Fruit fly (Drosophila melanogaster) whole organism, adult: ENCODE results near the gene CstF50.

Experiments used
- CG11617 ChIP-seq: fragments of 200-800 bp; sonication (Bioruptor generic); optimal IDR thresholded peaks from 2 replicates; lab custom pipeline; 2017; ENCODE audit warnings: mild to moderate bottlenecking, missing biosample characterization, missing genetic modification reagents, missing genetic modification characterization
- CG12768 ChIP-seq: fragments of 200-800 bp; sonication (Bioruptor generic); optimal IDR thresholded peaks from 2 replicates; lab custom pipeline; 2017; ENCODE audit warnings: missing biosample characterization, missing genetic modification characterization, mild to moderate bottlenecking, moderate library complexity, missing genetic modification reagents
- CG14711 ChIP-seq: fragments of 200-800 bp; sonication (Bioruptor generic); optimal IDR thresholded peaks from 2 replicates; lab custom pipeline; 2018; ENCODE audit warnings: missing biosample characterization, mild to moderate bottlenecking, missing genetic modification characterization, moderate library complexity
- CG1620 ChIP-seq: fragments of 200-800 bp; sonication (Bioruptor generic); optimal IDR thresholded peaks from 2 replicates; lab custom pipeline; 2016; ENCODE audit warnings: missing biosample characterization, missing genetic modification characterization
- CG33017 ChIP-seq: fragments of 200-800 bp; sonication (Bioruptor generic); optimal IDR thresholded peaks from 2 replicates; lab custom pipeline; 2018; ENCODE audit warnings: missing biosample characterization, mild to moderate bottlenecking, missing genetic modification characterization, moderate library complexity
- CG5204 ChIP-seq: fragments of 200-800 bp; sonication (Bioruptor generic); optimal IDR thresholded peaks from 2 replicates; lab custom pipeline; 2016; ENCODE audit warnings: missing biosample characterization, missing genetic modification characterization
- CG7045 ChIP-seq: fragments of 200-800 bp; sonication (Bioruptor generic); optimal IDR thresholded peaks from 2 replicates; lab custom pipeline; 2017; ENCODE audit warnings: missing biosample characterization, mild to moderate bottlenecking, missing genetic modification characterization
- CG7101 ChIP-seq: fragments of 200-800 bp; sonication (Bioruptor generic); optimal IDR thresholded peaks from 2 replicates; lab custom pipeline; 2018; ENCODE audit warnings: missing biosample characterization, mild to moderate bottlenecking, missing genetic modification characterization, moderate library complexity
- Clk ChIP-seq: fragments of 200-800 bp; sonication (Bioruptor generic); optimal IDR thresholded peaks from 2 replicates; lab custom pipeline; 2017; ENCODE audit warnings: missing biosample characterization, missing genetic modification characterization
- Crg-1 ChIP-seq: fragments of 200-800 bp; sonication (Bioruptor generic); optimal IDR thresholded peaks from 2 replicates; lab custom pipeline; 2016; ENCODE audit warnings: missing biosample characterization, missing genetic modification characterization
- Hr96 ChIP-seq: fragments of 200-800 bp; sonication (Bioruptor generic); optimal IDR thresholded peaks from 2 replicates; lab custom pipeline; 2016; ENCODE audit warnings: missing biosample characterization, missing genetic modification characterization
- Mnt ChIP-seq: fragments of 200-800 bp; sonication (Bioruptor generic); optimal IDR thresholded peaks from 2 replicates; lab custom pipeline; 2016; ENCODE audit warnings: missing biosample characterization, mild to moderate bottlenecking, missing genetic modification characterization
- bab1 ChIP-seq: fragments of 200-800 bp; sonication (Bioruptor generic); optimal IDR thresholded peaks from 3 replicates; lab custom pipeline; 2019; ENCODE audit warnings: missing biosample characterization, mild to moderate bottlenecking, missing genetic modification characterization, moderate library complexity
- cic ChIP-seq: fragments of 200-800 bp; sonication (Bioruptor generic); optimal IDR thresholded peaks from 2 replicates; lab custom pipeline; 2017; ENCODE audit warnings: missing biosample characterization, mild to moderate bottlenecking, missing genetic modification characterization, moderate library complexity
- cnc ChIP-seq, 2 experiments: fragments of >200 bp; optimal IDR thresholded peaks; 2 replicates each; lab custom pipeline; 2017
- kay ChIP-seq: fragments of 200-800 bp; sonication (Bioruptor generic); peaks from one replicate; lab custom pipeline; 2016; ENCODE audit warnings: missing biosample characterization, missing genetic modification characterization, borderline replicate concordance
- ovo ChIP-seq: fragments of 200-800 bp; sonication (Bioruptor generic); optimal IDR thresholded peaks from 2 replicates; lab custom pipeline; 2016; ENCODE audit warnings: missing biosample characterization, missing genetic modification characterization
- pad ChIP-seq: fragments of 200-800 bp; sonication (Bioruptor generic); optimal IDR thresholded peaks from 3 replicates; lab custom pipeline; 2017; ENCODE audit warnings: missing biosample characterization, missing genetic modification characterization, mild to moderate bottlenecking, moderate library complexity, missing genetic modification reagents
- tj ChIP-seq: fragments of 200-800 bp; sonication (Bioruptor generic); optimal IDR thresholded peaks from 3 replicates; lab custom pipeline; 2017; ENCODE audit warnings: missing biosample characterization, mild to moderate bottlenecking, missing genetic modification characterization, moderate library complexity
- toe ChIP-seq: fragments of 200-800 bp; sonication (Bioruptor generic); optimal IDR thresholded peaks from 2 replicates; lab custom pipeline; 2016; ENCODE audit warnings: missing biosample characterization, missing genetic modification characterization

The CstF50 gene

dm6 chr3R:31736776-31737175 is at the start of gene CstF50, which contains the start of gene CG11563:
TSS of gene CstF50 (minus strand) at chr3R:31736963.
TSS of gene CG11563 (plus strand) at chr3R:31737035.
- TF ChIP-seq cic (GFP tag; lab: Kevin White, UChicago) (peak; percentile 6), CG7045 (GFP tag; lab: Kevin White, UChicago) (no peak), ovo (GFP tag; lab: Kevin White, UChicago) (no peak), Mnt (GFP tag; lab: Kevin White, UChicago) (peak; percentile 98), CG33017 (no peak), CG11617 (no peak), bab1 (peak; percentile 59), CG14711 (tag; lab: Kevin White, UChicago) (no peak), pad (GFP tag; lab: Kevin White, UChicago) (no peak), cnc (optimal IDR thresholded peaks at IDR 0.05; lab: Kevin White, UChicago) (no peak), tj (no peak)

dm6 chr3R:31777482-31778165 is 40.9 kb upstream of the CstF50 start:
- TF ChIP-seq bab1 (no peak), kay (peak; percentile 8), cic (GFP tag; lab: Kevin White, UChicago) (peak; percentile 39), Mnt (GFP tag; lab: Kevin White, UChicago) (peak; percentile 53), ovo (GFP tag; lab: Kevin White, UChicago) (no peak)

- TF ChIP-seq CG14711 (tag; lab: Kevin White, UChicago) (peak; percentile 99), CG11617 (peak; percentile 83), Hr96 (no peak), CG12768 (GFP tag; lab: Kevin White, UChicago) (peak; percentile 64), toe (GFP tag; lab: Kevin White, UChicago) (no peak), CG5204 (GFP tag; lab: Kevin White, UChicago) (no peak), CG7101 (tag; lab: Kevin White, UChicago) (peak; percentile 83), Mnt (GFP tag; lab: Kevin White, UChicago) (peak; percentile 60), cic (GFP tag; lab: Kevin White, UChicago) (peak; percentile 29), pad (GFP tag; lab: Kevin White, UChicago) (peak; percentile 50), Crg-1 (peak; percentile 66), tj (peak; percentile 47), cnc (optimal IDR thresholded peaks at IDR 0.05; lab: Kevin White, UChicago) (no peak), ovo (GFP tag; lab: Kevin White, UChicago) (peak; percentile 48), bab1 (peak; percentile 77), Clk (peak; percentile 54), CG1620 (GFP tag; lab: Kevin White, UChicago) (peak; percentile 72), CG7045 (GFP tag; lab: Kevin White, UChicago) (peak; percentile 76), CG33017 (peak; percentile 76), kay (no peak)
Measured at dm6 chr3R:31776583-31777362, 40.0 kb upstream of the CstF50 start, which contains the start of the genes CG2126 and faf. TSS of gene CG2126 (minus strand) at chr3R:31776652. TSS of gene faf (plus strand) at chr3R:31777020.

- TF ChIP-seq kay (peak; percentile 96), Mnt (GFP tag; lab: Kevin White, UChicago) (no peak), cnc (optimal IDR thresholded peaks at IDR 0.05; lab: Kevin White, UChicago) (no peak), cic (GFP tag; lab: Kevin White, UChicago) (no peak), tj (no peak), CG7045 (GFP tag; lab: Kevin White, UChicago) (no peak), Crg-1 (no peak), CG14711 (tag; lab: Kevin White, UChicago) (no peak), pad (GFP tag; lab: Kevin White, UChicago) (peak; percentile 7), CG33017 (no peak), CG7101 (tag; lab: Kevin White, UChicago) (no peak), Hr96 (no peak), CG1620 (GFP tag; lab: Kevin White, UChicago) (peak; percentile 7), toe (GFP tag; lab: Kevin White, UChicago) (peak; percentile 61), CG5204 (GFP tag; lab: Kevin White, UChicago) (no peak), ovo (GFP tag; lab: Kevin White, UChicago) (no peak), CG11617 (peak; percentile 31), Clk (no peak), CG12768 (GFP tag; lab: Kevin White, UChicago) (no peak), bab1 (peak; percentile 32)
Measured at dm6 chr3R:31771790-31772576, 35.2 kb upstream of the CstF50 start, which contains the start of the genes betaGlu and sip3. TSS of gene betaGlu (minus strand) at chr3R:31771848. TSS of gene sip3 (plus strand) at chr3R:31772219.

dm6 chr3R:31768198-31768597 is 31.4 kb upstream of the CstF50 start:
- TF ChIP-seq Mnt (GFP tag; lab: Kevin White, UChicago) (no peak), Hr96 (no peak), pad (GFP tag; lab: Kevin White, UChicago) (no peak), toe (GFP tag; lab: Kevin White, UChicago) (no peak), Clk (no peak), bab1 (no peak), tj (no peak), CG1620 (GFP tag; lab: Kevin White, UChicago) (no peak), kay (no peak), CG33017 (no peak), Crg-1 (no peak), cic (GFP tag; lab: Kevin White, UChicago) (no peak), CG11617 (no peak), CG7045 (GFP tag; lab: Kevin White, UChicago) (no peak), cnc (optimal IDR thresholded peaks at IDR 0.05; lab: Kevin White, UChicago) (no peak), CG12768 (GFP tag; lab: Kevin White, UChicago) (no peak)
